Fruit fly (Drosophila melanogaster) whole organism, embryonic: Measurements from ENCODE around the gene CG44362.

Experiments used
- Bdp1 ChIP-seq: fragments of 200-800 bp; sonication (Bioruptor generic); optimal IDR thresholded peaks from 3 replicates; lab custom pipeline; 2016; ENCODE audit warnings: missing biosample characterization, missing genetic modification characterization
- Blimp-1 ChIP-seq: fragments of 200-800 bp; sonication (Bioruptor generic); optimal IDR thresholded peaks from 3 replicates; lab custom pipeline; 2018; ENCODE audit warnings: missing biosample characterization, missing genetic modification characterization, mild to moderate bottlenecking, moderate library complexity, missing genetic modification reagents
- CG10321 ChIP-seq: fragments of 200-800 bp; sonication (Bioruptor generic); IDR thresholded peaks from 2 replicates; pipeline ENCODE4 v1.3.6; 2022; ENCODE audit warnings: missing biosample characterization, missing genetic modification characterization
- CG11456 ChIP-seq: fragments of 200-800 bp; sonication (Bioruptor generic); IDR thresholded peaks from 3 replicates; pipeline ENCODE4 v1.3.6; 2022; ENCODE audit warnings: missing biosample characterization, missing genetic modification characterization
- CG12155 ChIP-seq: fragments of 200-800 bp; sonication (Bioruptor generic); optimal IDR thresholded peaks from 3 replicates; lab custom pipeline; 2016; ENCODE audit warnings: missing biosample characterization, missing genetic modification characterization
- CG1233 ChIP-seq: fragments of 200-800 bp; sonication (Bioruptor generic); optimal IDR thresholded peaks from 4 replicates; lab custom pipeline; 2018; ENCODE audit warnings: missing biosample characterization, mild to moderate bottlenecking, missing genetic modification characterization
- CG13123 ChIP-seq: fragments of 200-800 bp; sonication (Bioruptor generic); optimal IDR thresholded peaks from 2 replicates; lab custom pipeline; 2016; ENCODE audit warnings: missing biosample characterization, missing genetic modification characterization
- CG13287 ChIP-seq: fragments of 200-800 bp; sonication (Bioruptor generic); IDR thresholded peaks from 2 replicates; pipeline ENCODE4 v1.3.6; 2022; ENCODE audit warnings: missing biosample characterization, missing genetic modification characterization; ENCODE audit not compliant: partially characterized antibody
- CG14014 ChIP-seq: fragments of 200-800 bp; sonication (Bioruptor generic); IDR thresholded peaks from 2 replicates; pipeline ENCODE4 v1.3.6; 2022; ENCODE audit warnings: missing biosample characterization, missing genetic modification characterization
- CG15696 ChIP-seq: fragments of 200-800 bp; sonication (Bioruptor generic); optimal IDR thresholded peaks from 2 replicates; lab custom pipeline; 2019; ENCODE audit warnings: missing biosample characterization, mild to moderate bottlenecking, missing genetic modification characterization, moderate library complexity
- CG17186 ChIP-seq: fragments of 200-800 bp; sonication (Bioruptor generic); optimal IDR thresholded peaks from 3 replicates; lab custom pipeline; 2017; ENCODE audit warnings: missing biosample characterization, missing genetic modification reagents, missing genetic modification characterization
- CG17359 ChIP-seq: fragments of 200-800 bp; sonication (Bioruptor generic); optimal IDR thresholded peaks from 3 replicates; lab custom pipeline; 2018; ENCODE audit warnings: missing biosample characterization, mild to moderate bottlenecking, missing genetic modification characterization, moderate library complexity
- CG18619 ChIP-seq: fragments of 200-800 bp; sonication (Bioruptor generic); optimal IDR thresholded peaks from 3 replicates; lab custom pipeline; 2017; ENCODE audit warnings: missing biosample characterization, mild to moderate bottlenecking, missing genetic modification characterization
- CG2116 ChIP-seq: fragments of 200-800 bp; sonication (Bioruptor generic); optimal IDR thresholded peaks from 3 replicates; lab custom pipeline; 2018; ENCODE audit warnings: missing biosample characterization, mild to moderate bottlenecking, missing genetic modification characterization
- CG2712 ChIP-seq: fragments of 200-800 bp; optimal IDR thresholded peaks from 3 replicates; lab custom pipeline; 2019; ENCODE audit warnings: missing biosample characterization, mild to moderate bottlenecking, missing genetic modification characterization, moderate library complexity
- CG30020 ChIP-seq: fragments of 200-800 bp; optimal IDR thresholded peaks from 2 replicates; lab custom pipeline; 2019; ENCODE audit warnings: missing biosample characterization, mild to moderate bottlenecking, missing genetic modification characterization, moderate library complexity
- CG4360 ChIP-seq: fragments of 200-800 bp; sonication (Bioruptor generic); IDR thresholded peaks from 2 replicates; pipeline ENCODE4 v1.3.6; 2022; ENCODE audit warnings: missing biosample characterization, missing genetic modification characterization
- CG7372 ChIP-seq: fragments of 200-800 bp; sonication (Bioruptor generic); IDR thresholded peaks from 2 replicates; pipeline ENCODE4 v1.3.6; 2022; ENCODE audit warnings: missing biosample characterization, missing genetic modification characterization
- CG8944 ChIP-seq: fragments of 200-800 bp; sonication (Bioruptor generic); optimal IDR thresholded peaks from 3 replicates; lab custom pipeline; 2016; ENCODE audit warnings: missing biosample characterization, missing genetic modification characterization
- CG9797 ChIP-seq: fragments of 200-800 bp; sonication (Bioruptor generic); optimal IDR thresholded peaks from 3 replicates; lab custom pipeline; 2018; ENCODE audit warnings: missing biosample characterization, mild to moderate bottlenecking, missing genetic modification characterization
- CG9817 ChIP-seq: fragments of 200-800 bp; sonication (Bioruptor generic); optimal IDR thresholded peaks from 2 replicates; lab custom pipeline; 2018; ENCODE audit warnings: missing biosample characterization, mild to moderate bottlenecking, missing genetic modification characterization, moderate library complexity
- Camta ChIP-seq: fragments of 200-800 bp; sonication (Bioruptor generic); optimal IDR thresholded peaks from 2 replicates; lab custom pipeline; 2016; ENCODE audit warnings: missing biosample characterization, missing genetic modification characterization
- Fer2 ChIP-seq: fragments of 200-800 bp; sonication (Bioruptor generic); optimal IDR thresholded peaks from 2 replicates; lab custom pipeline; 2018; ENCODE audit warnings: missing biosample characterization, mild to moderate bottlenecking, missing genetic modification characterization, moderate library complexity
- HLHmδ ChIP-seq: fragments of 200-800 bp; sonication (Bioruptor generic); optimal IDR thresholded peaks from 2 replicates; lab custom pipeline; 2018; ENCODE audit warnings: missing biosample characterization, mild to moderate bottlenecking, missing genetic modification characterization, moderate library complexity
- Hmx ChIP-seq: fragments of 200-800 bp; sonication (Bioruptor generic); optimal IDR thresholded peaks from 2 replicates; lab custom pipeline; 2016; ENCODE audit warnings: missing biosample characterization, missing genetic modification characterization
- Hr3 ChIP-seq: fragments of 200-800 bp; sonication (Bioruptor generic); optimal IDR thresholded peaks from 3 replicates; lab custom pipeline; 2016; ENCODE audit warnings: missing biosample characterization, missing genetic modification characterization
- Jarid2 ChIP-seq: fragments of 200-800 bp; sonication (Bioruptor generic); optimal IDR thresholded peaks from 3 replicates; lab custom pipeline; 2017; ENCODE audit warnings: mild to moderate bottlenecking, missing biosample characterization, missing genetic modification reagents, missing genetic modification characterization
- Lhr ChIP-seq: fragments of 200-800 bp; sonication (Bioruptor generic); optimal IDR thresholded peaks from 3 replicates; lab custom pipeline; 2017; ENCODE audit warnings: mild to moderate bottlenecking, missing biosample characterization, missing genetic modification reagents, missing genetic modification characterization
- Mes4 ChIP-seq: fragments of 200-800 bp; sonication (Bioruptor generic); optimal IDR thresholded peaks from 2 replicates; lab custom pipeline; 2016; ENCODE audit warnings: missing biosample characterization, missing genetic modification characterization
- Myb ChIP-seq: fragments of 200-800 bp; sonication (Bioruptor generic); optimal IDR thresholded peaks from 2 replicates; lab custom pipeline; 2016; ENCODE audit warnings: missing biosample characterization, missing genetic modification characterization
- Nf-YB ChIP-seq: fragments of 200-800 bp; sonication (Bioruptor generic); optimal IDR thresholded peaks from 3 replicates; lab custom pipeline; 2019; ENCODE audit warnings: missing biosample characterization, mild to moderate bottlenecking, missing genetic modification characterization, moderate library complexity
- Spps ChIP-seq: fragments of 200-800 bp; sonication (Bioruptor generic); optimal IDR thresholded peaks from 2 replicates; lab custom pipeline; 2018; ENCODE audit warnings: missing biosample characterization, mild to moderate bottlenecking, missing genetic modification characterization
- ash1 ChIP-seq: fragments of 200-800 bp; sonication (Bioruptor generic); optimal IDR thresholded peaks from 2 replicates; lab custom pipeline; 2018; ENCODE audit warnings: missing biosample characterization, mild to moderate bottlenecking, missing genetic modification characterization
- bab2 ChIP-seq: fragments of 200-800 bp; sonication (Bioruptor generic); optimal IDR thresholded peaks from 2 replicates; lab custom pipeline; 2016; ENCODE audit warnings: missing biosample characterization, missing genetic modification characterization
- bsh ChIP-seq, 2 experiments: fragments of 200-800 bp; sonication (Bioruptor generic); optimal IDR thresholded peaks; 2 replicates each; lab custom pipeline; 2017 to 2018; ENCODE audit warnings: mild to moderate bottlenecking in 2 of 2, missing biosample characterization in 2 of 2, missing genetic modification characterization in 2 of 2, moderate library complexity in 1 of 2
- cas ChIP-seq: fragments of 200-800 bp; sonication (Bioruptor generic); IDR thresholded peaks from 2 replicates; pipeline ENCODE4 v1.3.6; 2022; ENCODE audit warnings: missing biosample characterization, missing genetic modification characterization
- danr ChIP-seq: fragments of 200-800 bp; sonication (Bioruptor generic); IDR thresholded peaks from 2 replicates; pipeline ENCODE4 v1.3.6; 2022; ENCODE audit warnings: missing biosample characterization, missing genetic modification characterization
- esg ChIP-seq: fragments of 200-800 bp; sonication (Bioruptor generic); conservative IDR thresholded peaks from 2 replicates; pipeline ENCODE4 v1.3.6; 2022; ENCODE audit warnings: missing biosample characterization, missing genetic modification characterization
- gsb ChIP-seq: fragments of 200-800 bp; sonication (Bioruptor generic); IDR thresholded peaks from 2 replicates; pipeline ENCODE4 v1.3.6; 2022; ENCODE audit warnings: missing biosample characterization, missing genetic modification characterization
- h ChIP-seq: fragments of >200 bp; optimal IDR thresholded peaks from 2 replicates; lab custom pipeline; 2017
- kah ChIP-seq: fragments of 200-800 bp; sonication (Bioruptor generic); optimal IDR thresholded peaks from 2 replicates; lab custom pipeline; 2018; ENCODE audit warnings: missing biosample characterization, mild to moderate bottlenecking, missing genetic modification characterization
- ken ChIP-seq: fragments of 200-800 bp; sonication (Bioruptor generic); IDR thresholded peaks from 3 replicates; pipeline ENCODE4 v1.3.6; 2022; ENCODE audit warnings: missing biosample characterization, missing genetic modification characterization
- lab ChIP-seq: fragments of 200-800 bp; sonication (Bioruptor generic); optimal IDR thresholded peaks from 3 replicates; lab custom pipeline; 2017; ENCODE audit warnings: missing biosample characterization, missing genetic modification characterization, mild to moderate bottlenecking, moderate library complexity, missing genetic modification reagents
- nerfin-1 ChIP-seq: fragments of 200-800 bp; sonication (Bioruptor generic); optimal IDR thresholded peaks from 3 replicates; lab custom pipeline; 2019; ENCODE audit warnings: missing biosample characterization, mild to moderate bottlenecking, missing genetic modification characterization, moderate library complexity
- nerfin-2 ChIP-seq: fragments of 200-800 bp; sonication (Bioruptor generic); IDR thresholded peaks from 2 replicates; pipeline ENCODE4 v1.3.6; 2022; ENCODE audit warnings: missing biosample characterization, missing genetic modification characterization; ENCODE audit not compliant: partially characterized antibody
- sr ChIP-seq: fragments of 200-800 bp; sonication (Bioruptor generic); IDR thresholded peaks from 3 replicates; pipeline ENCODE4 v1.3.6; 2022; ENCODE audit warnings: missing biosample characterization, missing genetic modification characterization
- stwl ChIP-seq: fragments of 200-800 bp; sonication (Bioruptor generic); optimal IDR thresholded peaks from 3 replicates; lab custom pipeline; 2018; ENCODE audit warnings: missing biosample characterization, mild to moderate bottlenecking, missing genetic modification characterization, moderate library complexity
- zen2 ChIP-seq: fragments of 200-800 bp; sonication (Bioruptor generic); IDR thresholded peaks from 3 replicates; pipeline ENCODE4 v1.3.6; 2022; ENCODE audit warnings: missing biosample characterization, missing genetic modification characterization; ENCODE audit not compliant: partially characterized antibody
- zfh1 ChIP-seq: fragments of 200-800 bp; sonication (Bioruptor generic); IDR thresholded peaks from 3 replicates; pipeline ENCODE4 v1.3.6; 2022; ENCODE audit warnings: missing biosample characterization, missing genetic modification characterization
- zfh2 ChIP-seq: fragments of 200-800 bp; sonication (Bioruptor generic); optimal IDR thresholded peaks from 2 replicates; lab custom pipeline; 2016; ENCODE audit warnings: missing biosample characterization, missing genetic modification characterization

The CG44362 gene

DNA sequence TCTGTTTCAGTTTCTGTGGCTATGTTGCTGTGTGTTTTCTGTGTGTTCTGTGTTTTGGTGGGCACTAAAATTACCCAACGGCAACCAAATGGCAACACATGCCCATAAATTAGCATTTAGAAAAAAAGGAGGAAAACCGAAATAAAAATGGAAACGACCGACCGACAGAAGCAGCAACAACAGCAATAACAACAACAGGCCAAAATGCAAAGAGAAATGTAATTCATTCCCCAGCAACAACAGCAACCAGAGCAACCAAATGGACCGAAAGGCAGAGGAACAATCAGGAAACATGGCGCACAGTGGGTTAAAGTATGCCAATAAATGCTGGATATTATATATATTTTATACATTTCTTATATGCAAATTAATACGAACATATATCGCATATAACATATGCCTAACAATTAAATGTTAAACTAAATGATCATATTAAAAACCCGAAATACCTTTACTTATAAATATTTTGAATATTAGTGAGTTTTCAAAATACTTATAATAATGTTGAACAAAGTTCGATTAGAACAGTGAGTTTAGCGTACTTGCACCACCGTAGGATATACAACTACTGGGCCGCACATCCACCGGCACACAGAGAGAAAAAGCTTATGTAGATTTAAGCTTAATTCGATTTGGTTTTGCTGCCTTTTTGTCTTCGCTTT lies 8.2 kb upstream of the CG44362 start (continued):
- TF ChIP-seq CG11456 (GFP tag; lab: Robert Waterston, UW) (no peak), Lhr (GFP tag; lab: Kevin White, UChicago) (no peak), Hr3 (peak; percentile 13), nerfin-2 (GFP tag; lab: Robert Waterston, UW) (no peak), sr (GFP tag; lab: Robert Waterston, UW) (no peak), CG17359 (tag; lab: Kevin White, UChicago) (no peak), CG2712 (peak; percentile 73), CG14014 (GFP tag; lab: Robert Waterston, UW) (no peak), CG30020 (tag; lab: Kevin White, UChicago) (no peak), kah (GFP tag; lab: Kevin White, UChicago) (no peak), danr (no peak), CG13123 (GFP tag; lab: Kevin White, UChicago) (no peak), CG13287 (GFP tag; lab: Robert Waterston, UW) (no peak), Bdp1 (no peak), CG9797 (GFP tag; lab: Kevin White, UChicago) (no peak), cas (GFP tag; lab: Robert Waterston, UW) (no peak), CG10321 (GFP tag; lab: Robert Waterston, UW) (no peak), Blimp-1 (GFP tag; lab: Kevin White, UChicago) (peak; percentile 59), Hmx (GFP tag; lab: Kevin White, UChicago) (no peak), CG8944 (GFP tag; lab: Kevin White, UChicago) (no peak), Mes4 (GFP tag; lab: Kevin White, UChicago) (no peak), zfh2 (GFP tag; lab: Kevin White, UChicago) (no peak), CG15696 (tag; lab: Kevin White, UChicago) (peak; percentile 18), esg (GFP tag; lab: Robert Waterston, UW) (peak; percentile 39; the same call in 1 of the 2 replicates), stwl (tag; lab: Kevin White, UChicago) (no peak), Fer2 (no peak), CG4360 (peak; percentile 94), nerfin-1 (tag; lab: Kevin White, UChicago) (no peak), CG7372 (GFP tag; lab: Robert Waterston, UW) (no peak), zfh1 (GFP tag; lab: Robert Waterston, UW) (peak; percentile 10; the same call in 1 of the 3 replicates), ash1 (GFP tag; lab: Kevin White, UChicago) (no peak), Nf-YB (no peak), CG17186 (GFP tag; lab: Kevin White, UChicago) (no peak), ken (no peak), lab (GFP tag; lab: Kevin White, UChicago) (peak; percentile 4), CG12155 (GFP tag; lab: Kevin White, UChicago) (no peak), bsh (GFP tag; optimal IDR thresholded peaks at IDR 0.05; lab: Kevin White, UChicago) (peak; percentile 53 to 62), Jarid2 (GFP tag; lab: Kevin White, UChicago) (no peak), CG9817 (no peak), CG1233 (no peak), Camta (no peak), HLHmδ (GFP tag; lab: Kevin White, UChicago) (no peak), gsb (no peak), zen2 (GFP tag; lab: Robert Waterston, UW) (no peak), Myb (GFP tag; lab: Kevin White, UChicago) (no peak), h (lab: Kevin White, UChicago) (no peak), CG2116 (GFP tag; lab: Kevin White, UChicago) (peak; percentile 8), CG18619 (GFP tag; lab: Kevin White, UChicago) (peak; percentile 34), Spps (tag; lab: Kevin White, UChicago) (no peak), bab2 (GFP tag; lab: Kevin White, UChicago) (no peak)
